Fruit fly (Drosophila melanogaster): ENCODE data around the gene vrs.

DNA sequence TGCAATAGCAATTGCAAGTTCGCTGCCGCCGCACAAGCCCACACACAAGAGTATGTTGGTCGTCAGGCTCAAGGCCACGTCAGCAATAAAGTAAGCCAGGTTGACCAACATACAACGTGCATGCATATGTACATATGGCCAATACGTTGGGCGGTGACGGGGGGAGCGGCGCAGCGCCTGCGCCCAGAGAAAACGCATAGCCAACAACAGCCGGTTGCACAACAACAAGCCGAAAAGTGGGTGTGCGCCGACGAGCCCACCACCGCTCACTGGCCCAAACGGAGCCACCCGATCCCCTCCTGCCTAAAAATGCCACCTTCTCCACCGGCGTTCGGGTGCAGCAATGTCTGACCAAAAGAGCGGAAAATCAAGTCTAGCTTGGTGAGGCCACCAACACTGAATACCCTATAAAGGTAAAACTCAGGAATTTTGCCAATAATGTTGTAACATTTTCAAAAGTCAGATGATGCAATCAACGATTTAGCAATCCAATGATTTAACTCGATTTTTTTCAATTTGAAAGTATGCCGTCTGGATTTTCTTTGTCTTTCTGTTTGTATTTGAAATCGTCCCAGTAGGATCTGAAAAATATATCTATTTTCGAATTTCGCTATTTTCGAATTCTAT, 4.5 kb downstream of the vrs start, which contains the start of gene CG5509:
- no peak for TF ChIP-seq Crg-1 (GFP tag; optimal IDR thresholded peaks at IDR 0.05)
- TF ChIP-seq tj (GFP tag; optimal IDR thresholded peaks at IDR 0.05), result peak; percentile 66
- peak; percentile 12 for TF ChIP-seq cic (GFP tag; optimal IDR thresholded peaks at IDR 0.05)
- TF ChIP-seq CG1620 (GFP tag; optimal IDR thresholded peaks at IDR 0.05), result no peak
- TF ChIP-seq Hr96 (GFP tag; optimal IDR thresholded peaks at IDR 0.05), result no peak
- no peak for TF ChIP-seq pad (GFP tag; optimal IDR thresholded peaks at IDR 0.05)
- TF ChIP-seq kay (GFP tag; ENCODE audit: borderline replicate concordance), result no peak
- no peak for TF ChIP-seq CG5204 (GFP tag; optimal IDR thresholded peaks at IDR 0.05)
